Worm (Caenorhabditis elegans): ENCODE measurements around the gene gpa-4.

Gene gpa-4

ce11 chrIV:390279-390678, 11.2 kb upstream of the gpa-4 start, which contains the start of the genes ears-2 and uncp-18:
Gene ears-2 (minus strand): TSS chrIV:390468.
Gene uncp-18 (plus strand): TSS chrIV:390560.
- peak; percentile 83 for TF ChIP-seq tbx-2 (tag; optimal IDR thresholded peaks at IDR 0.05)
- TF ChIP-seq lin-39 (tag; optimal IDR thresholded peaks at IDR 0.05), result peak; percentile 88
- peak; percentile 88 for TF ChIP-seq ceh-82 (tag; optimal IDR thresholded peaks at IDR 0.05)
- TF ChIP-seq nhr-76 (tag; optimal IDR thresholded peaks at IDR 0.05), result peak; percentile 32
- TF ChIP-seq hmg-11 (tag; optimal IDR thresholded peaks at IDR 0.05), result peak; percentile 96
- TF ChIP-seq jun-1 (tag; optimal IDR thresholded peaks at IDR 0.05), result peak; percentile 70
- TF ChIP-seq egl-27 (tag; optimal IDR thresholded peaks at IDR 0.05), result no peak
- no peak for TF ChIP-seq ceh-9 (tag; optimal IDR thresholded peaks at IDR 0.05)
- TF ChIP-seq nhr-67 (tag; optimal IDR thresholded peaks at IDR 0.05), result peak; percentile 42
- peak; percentile 86 for TF ChIP-seq ceh-28 (tag; optimal IDR thresholded peaks at IDR 0.05)
- TF ChIP-seq pqm-1 (tag; optimal IDR thresholded peaks at IDR 0.05), result peak; percentile 4
- peak; percentile 72 for TF ChIP-seq nhr-25 (tag; optimal IDR thresholded peaks at IDR 0.05)
- peak; percentile 89 for TF ChIP-seq pha-4 (tag; optimal IDR thresholded peaks at IDR 0.05)
- TF ChIP-seq elt-3 (tag; optimal IDR thresholded peaks at IDR 0.05), result no peak
- peak; percentile 73 for TF ChIP-seq elt-2 (tag; optimal IDR thresholded peaks at IDR 0.05)
- TF ChIP-seq nhr-23 (tag; optimal IDR thresholded peaks at IDR 0.05), result peak; percentile 92
- peak; percentile 91 for TF ChIP-seq R02D3.7 (tag; optimal IDR thresholded peaks at IDR 0.05)
- no peak for TF ChIP-seq ceh-16 (tag; optimal IDR thresholded peaks at IDR 0.05)
- peak; percentile 86 for TF ChIP-seq lsy-12 (tag; optimal IDR thresholded peaks at IDR 0.05)
- TF ChIP-seq nfya-1 (tag; optimal IDR thresholded peaks at IDR 0.05; ENCODE audit: insufficient read depth), result peak; percentile 80
- TF ChIP-seq zag-1 (tag; optimal IDR thresholded peaks at IDR 0.05), result peak; percentile 48
- peak; percentile 27 for TF ChIP-seq ama-1 (optimal IDR thresholded peaks at IDR 0.05)
- no peak for TF ChIP-seq sea-2 (GFP tag; optimal IDR thresholded peaks at IDR 0.05)
- no peak for TF ChIP-seq mml-1 (tag; optimal IDR thresholded peaks at IDR 0.05)
- no peak for TF ChIP-seq fos-1 (tag; optimal IDR thresholded peaks at IDR 0.05)
- TF ChIP-seq nhr-43 (tag; optimal IDR thresholded peaks at IDR 0.05; ENCODE audit: poor library complexity, severe bottlenecking), result peak; percentile 97
- no peak for TF ChIP-seq mdl-1 (tag; optimal IDR thresholded peaks at IDR 0.05)
- TF ChIP-seq lin-15B (tag; optimal IDR thresholded peaks at IDR 0.05), result peak; percentile 79
- TF ChIP-seq snpc-4 (tag; optimal IDR thresholded peaks at IDR 0.05), result peak; percentile 77
- peak; percentile 76 for TF ChIP-seq egl-5 (tag; optimal IDR thresholded peaks at IDR 0.05)
- TF ChIP-seq skn-1 (tag; optimal IDR thresholded peaks at IDR 0.05), result peak; percentile 77
- no peak for TF ChIP-seq nhr-11 (tag; optimal IDR thresholded peaks at IDR 0.05)
- no peak for TF ChIP-seq nhr-28 (tag; optimal IDR thresholded peaks at IDR 0.05)
- TF ChIP-seq elt-1 (tag; optimal IDR thresholded peaks at IDR 0.05), result peak; percentile 34
- peak; percentile 50 for TF ChIP-seq fkh-10 (GFP tag; optimal IDR thresholded peaks at IDR 0.05)
- TF ChIP-seq nhr-77 (tag; optimal IDR thresholded peaks at IDR 0.05), result peak; percentile 48

- peak; percentile 70 for TF ChIP-seq lin-15B (tag; optimal IDR thresholded peaks at IDR 0.05)
- peak; percentile 12 for TF ChIP-seq pqm-1 (tag; optimal IDR thresholded peaks at IDR 0.05)
- TF ChIP-seq lsy-12 (tag; optimal IDR thresholded peaks at IDR 0.05), result no peak
- TF ChIP-seq skn-1 (tag; optimal IDR thresholded peaks at IDR 0.05), result peak; percentile 25
- no peak for TF ChIP-seq ceh-82 (tag; optimal IDR thresholded peaks at IDR 0.05)
- TF ChIP-seq tbx-2 (tag; optimal IDR thresholded peaks at IDR 0.05), result no peak
- TF ChIP-seq nhr-28 (tag; optimal IDR thresholded peaks at IDR 0.05), result no peak
- no peak for TF ChIP-seq aly-2 (tag; optimal IDR thresholded peaks at IDR 0.05)
- no peak for TF ChIP-seq unc-62 (GFP tag; optimal IDR thresholded peaks at IDR 0.05)
- TF ChIP-seq lin-39 (tag; optimal IDR thresholded peaks at IDR 0.05), result peak; percentile 61
- TF ChIP-seq nhr-77 (tag; optimal IDR thresholded peaks at IDR 0.05), result no peak
- no peak for TF ChIP-seq nhr-76 (tag; optimal IDR thresholded peaks at IDR 0.05)
- no peak for TF ChIP-seq sea-2 (GFP tag; optimal IDR thresholded peaks at IDR 0.05)
- TF ChIP-seq R02D3.7 (tag; optimal IDR thresholded peaks at IDR 0.05), result peak; percentile 61
- no peak for TF ChIP-seq ceh-9 (tag; optimal IDR thresholded peaks at IDR 0.05)
- TF ChIP-seq nfya-1 (tag; optimal IDR thresholded peaks at IDR 0.05; ENCODE audit: insufficient read depth), result peak; percentile 87
- no peak for TF ChIP-seq fos-1 (tag; optimal IDR thresholded peaks at IDR 0.05)
- no peak for TF ChIP-seq nhr-237 (tag; optimal IDR thresholded peaks at IDR 0.05)
- TF ChIP-seq ceh-16 (tag; optimal IDR thresholded peaks at IDR 0.05), result no peak
- TF ChIP-seq ZK546.5 (tag; optimal IDR thresholded peaks at IDR 0.05), result no peak
- no peak for TF ChIP-seq unc-39 (tag; optimal IDR thresholded peaks at IDR 0.05)
- TF ChIP-seq ama-1 (optimal IDR thresholded peaks at IDR 0.05), result no peak
- no peak for TF ChIP-seq nhr-11 (tag; optimal IDR thresholded peaks at IDR 0.05)
- no peak for TF ChIP-seq fkh-2 (tag; optimal IDR thresholded peaks at IDR 0.05)
- no peak for TF ChIP-seq nhr-12 (tag; optimal IDR thresholded peaks at IDR 0.05)
- TF ChIP-seq ztf-4 (tag; optimal IDR thresholded peaks at IDR 0.05), result no peak
- TF ChIP-seq fkh-10 (GFP tag; optimal IDR thresholded peaks at IDR 0.05), result no peak
- TF ChIP-seq eor-1 (tag; optimal IDR thresholded peaks at IDR 0.05), result no peak
- TF ChIP-seq snpc-4 (tag; optimal IDR thresholded peaks at IDR 0.05), result peak; percentile 41
- peak; percentile 15 for TF ChIP-seq ceh-28 (tag; optimal IDR thresholded peaks at IDR 0.05)
- TF ChIP-seq egl-5 (tag; optimal IDR thresholded peaks at IDR 0.05), result peak; percentile 70
- no peak for TF ChIP-seq elt-1 (tag; optimal IDR thresholded peaks at IDR 0.05)
- TF ChIP-seq nhr-25 (tag; optimal IDR thresholded peaks at IDR 0.05), result peak; percentile 35
- TF ChIP-seq nhr-43 (tag; optimal IDR thresholded peaks at IDR 0.05; ENCODE audit: poor library complexity, severe bottlenecking), result no peak
- TF ChIP-seq ztf-11 (tag; optimal IDR thresholded peaks at IDR 0.05), result no peak
- peak; percentile 22 for TF ChIP-seq elt-2 (tag; optimal IDR thresholded peaks at IDR 0.05)
- TF ChIP-seq elt-3 (tag; optimal IDR thresholded peaks at IDR 0.05), result no peak
- no peak for TF ChIP-seq mml-1 (tag; optimal IDR thresholded peaks at IDR 0.05)
- peak; percentile 60 for TF ChIP-seq jun-1 (tag; optimal IDR thresholded peaks at IDR 0.05)
- no peak for TF ChIP-seq egl-27 (tag; optimal IDR thresholded peaks at IDR 0.05)
- peak; percentile 86 for TF ChIP-seq hmg-11 (tag; optimal IDR thresholded peaks at IDR 0.05)
- peak; percentile 63 for TF ChIP-seq nhr-23 (tag; optimal IDR thresholded peaks at IDR 0.05)
- TF ChIP-seq mdl-1 (tag; optimal IDR thresholded peaks at IDR 0.05), result no peak
These were observed 8.0 kb upstream of the gpa-4 start, which contains the start of the genes T07A9.15 and nog-1 for ce11 chrIV:393409-393930. Gene T07A9.15 (minus strand): TSS chrIV:393546. Gene nog-1 (plus strand): TSS chrIV:393880.
